Worm (Caenorhabditis elegans) whole organism, L4/young adult: ENCODE data around the gene fbxa-192.

Experiments used
- W03F9.2 ChIP-seq: fragments of 150-350 bp; optimal IDR thresholded peaks from 2 replicates; lab custom pipeline; 2014; ENCODE audit warnings: missing biosample characterization, missing genetic modification characterization
- dao-5 ChIP-seq: sonication (generic microtip); optimal IDR thresholded peaks from 2 replicates; lab custom pipeline; 2016; ENCODE audit warnings: missing genotype, missing genetic modification characterization, moderate library complexity, missing compliant biosample characterization
- him-1 ChIP-seq: sonication (generic microtip); optimal IDR thresholded peaks from 2 replicates; lab custom pipeline; 2016; ENCODE audit warnings: missing genotype, missing genetic modification reagents, missing genetic modification characterization, missing compliant biosample characterization

ce11 chrV:17620266-17620665 lies 30.1 kb downstream of the fbxa-192 start, which contains the start of gene Y6G8.8:
- TF ChIP-seq him-1 (tag; lab: Kevin White, UChicago) (no peak), W03F9.2 (tag; lab: Kevin White, UChicago) (no peak), dao-5 (tag; lab: Kevin White, UChicago) (no peak)
